Worm (Caenorhabditis elegans) whole organism, L4/young adult: ENCODE data around the gene unc-105.

Experiments used
- dao-5 ChIP-seq: sonication (generic microtip); optimal IDR thresholded peaks from 2 replicates; lab custom pipeline; 2016; ENCODE audit warnings: missing genotype, missing genetic modification characterization, moderate library complexity, missing compliant biosample characterization
- him-1 ChIP-seq: sonication (generic microtip); optimal IDR thresholded peaks from 2 replicates; lab custom pipeline; 2016; ENCODE audit warnings: missing genotype, missing genetic modification reagents, missing genetic modification characterization, missing compliant biosample characterization

DNA sequence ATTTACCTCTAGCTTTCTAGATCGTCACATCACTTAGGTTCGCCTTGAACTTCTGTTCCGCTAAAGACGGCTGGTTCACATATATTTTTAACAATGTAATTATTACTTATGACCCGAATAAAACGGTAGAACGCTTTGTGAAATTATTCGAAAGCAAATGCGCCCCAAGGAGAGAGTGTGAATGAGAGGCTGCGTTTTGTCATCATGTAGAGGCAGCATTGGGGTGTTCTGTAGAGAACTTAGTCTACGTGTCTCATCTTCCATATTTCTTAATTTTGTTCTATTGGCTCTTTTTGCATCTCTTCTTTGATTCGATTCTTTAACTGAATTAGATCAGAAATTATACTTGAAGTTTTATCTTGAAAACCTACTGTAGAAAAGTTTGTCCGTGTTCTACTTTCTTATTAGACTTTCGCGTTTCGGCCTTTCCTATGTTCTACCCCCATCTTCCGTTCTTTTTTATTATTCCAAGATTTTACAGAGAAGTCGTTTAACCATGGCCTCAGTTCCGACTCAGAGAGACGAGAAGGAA lies 21.8 kb downstream of the unc-105 start, which contains the start of gene cdc-48.2:
- TF ChIP-seq him-1 (no peak), dao-5 (tag; lab: Kevin White, UChicago) (no peak)
